Worm (Caenorhabditis elegans) whole organism, mixed stage, embryonic: ENCODE results near the gene H12D21.11.

ENCODE experiments used
- M03D4.4 ChIP-seq: sonication (generic microtip); optimal IDR thresholded peaks from 2 replicates; lab custom pipeline; 2017; ENCODE audit warnings: mild to moderate bottlenecking, missing genetic modification characterization, missing compliant biosample characterization
- bed-3 ChIP-seq: fragments of 200-800 bp; sonication (Bioruptor generic); optimal IDR thresholded peaks from 3 replicates; lab custom pipeline; 2018; ENCODE audit warnings: mild to moderate bottlenecking, missing genetic modification characterization, moderate library complexity, missing compliant biosample characterization
- blmp-1 ChIP-seq: fragments of 150-350 bp; optimal IDR thresholded peaks from 2 replicates; lab custom pipeline; 2014; ENCODE audit warnings: missing biosample characterization, missing genetic modification characterization
- ceh-39 ChIP-seq: fragments of 150-350 bp; optimal IDR thresholded peaks from 2 replicates; lab custom pipeline; 2014; ENCODE audit warnings: missing biosample characterization, missing genetic modification characterization
- ceh-43 ChIP-seq: fragments of 200-800 bp; sonication (Bioruptor generic); optimal IDR thresholded peaks from 2 replicates; lab custom pipeline; 2018; ENCODE audit warnings: mild to moderate bottlenecking, missing genetic modification characterization, moderate library complexity, missing compliant biosample characterization
- ceh-83 ChIP-seq: fragments of 200-800 bp; sonication (Bioruptor generic); optimal IDR thresholded peaks from 2 replicates; lab custom pipeline; 2018; ENCODE audit warnings: mild to moderate bottlenecking, missing genetic modification characterization, missing compliant biosample characterization
- ces-1 ChIP-seq: fragments of 150-350 bp; optimal IDR thresholded peaks from 2 replicates; lab custom pipeline; 2014; ENCODE audit warnings: missing biosample characterization, missing genetic modification reagents, missing genetic modification characterization
- cnd-1 ChIP-seq: fragments of 200-800 bp; sonication (Bioruptor generic); optimal IDR thresholded peaks from 2 replicates; lab custom pipeline; 2018; ENCODE audit warnings: mild to moderate bottlenecking, missing genetic modification characterization, missing compliant biosample characterization
- drap-1 ChIP-seq: fragments of 200-800 bp; sonication (Bioruptor generic); optimal IDR thresholded peaks from 3 replicates; lab custom pipeline; 2018; ENCODE audit warnings: mild to moderate bottlenecking, missing genetic modification characterization, missing compliant biosample characterization
- elt-1 ChIP-seq: sonication (generic microtip); optimal IDR thresholded peaks from 2 replicates; lab custom pipeline; 2017; ENCODE audit warnings: missing genetic modification characterization, mild to moderate bottlenecking, missing compliant biosample characterization, antibody characterized with exemption, moderate library complexity, borderline replicate concordance; ENCODE audit not compliant: insufficient read depth
- elt-3 ChIP-seq: fragments of 150-350 bp; optimal IDR thresholded peaks from 2 replicates; lab custom pipeline; 2014; ENCODE audit warnings: missing biosample characterization, missing genetic modification characterization
- flh-1 ChIP-seq: fragments of 200-800 bp; sonication (Bioruptor generic); optimal IDR thresholded peaks from 2 replicates; lab custom pipeline; 2018; ENCODE audit warnings: mild to moderate bottlenecking, missing genetic modification characterization, moderate library complexity, missing compliant biosample characterization
- ham-2 ChIP-seq: fragments of 200-800 bp; sonication (Bioruptor generic); optimal IDR thresholded peaks from 2 replicates; lab custom pipeline; 2018; ENCODE audit warnings: mild to moderate bottlenecking, missing genetic modification characterization, missing compliant biosample characterization
- hlh-1 ChIP-seq: fragments of 150-350 bp; optimal IDR thresholded peaks from 2 replicates; lab custom pipeline; 2014; ENCODE audit warnings: missing biosample characterization, missing genetic modification reagents, missing genetic modification characterization
- lin-32 ChIP-seq: fragments of 200-800 bp; sonication (Bioruptor generic); optimal IDR thresholded peaks from 2 replicates; lab custom pipeline; 2018; ENCODE audit warnings: mild to moderate bottlenecking, missing genetic modification characterization, missing compliant biosample characterization
- lsy-2 ChIP-seq: fragments of 150-350 bp; optimal IDR thresholded peaks from 2 replicates; lab custom pipeline; 2014; ENCODE audit warnings: missing biosample characterization, missing genetic modification characterization
- mab-5 ChIP-seq: fragments of 150-350 bp; optimal IDR thresholded peaks from 2 replicates; lab custom pipeline; 2014; ENCODE audit warnings: missing biosample characterization, missing genetic modification characterization
- mep-1 ChIP-seq: fragments of 150-350 bp; optimal IDR thresholded peaks from 2 replicates; lab custom pipeline; 2017; ENCODE audit warnings: missing biosample characterization, missing genetic modification reagents, missing genetic modification characterization, inconsistent platforms
- mls-2 ChIP-seq: sonication (generic microtip); optimal IDR thresholded peaks from 2 replicates; lab custom pipeline; 2016; ENCODE audit warnings: mild to moderate bottlenecking, missing genetic modification characterization, moderate library complexity, missing compliant biosample characterization
- nhr-12 ChIP-seq: fragments of 150-350 bp; optimal IDR thresholded peaks from 2 replicates; lab custom pipeline; 2014; ENCODE audit warnings: missing biosample characterization, missing genetic modification characterization
- nhr-2 ChIP-seq: fragments of 150-350 bp; optimal IDR thresholded peaks from 2 replicates; lab custom pipeline; 2014; ENCODE audit warnings: missing biosample characterization, missing genetic modification characterization
- nhr-237 ChIP-seq: fragments of 150-350 bp; optimal IDR thresholded peaks from 2 replicates; lab custom pipeline; 2014; ENCODE audit warnings: missing biosample characterization, missing genetic modification characterization
- nhr-28 ChIP-seq: fragments of 150-350 bp; optimal IDR thresholded peaks from 2 replicates; lab custom pipeline; 2014; ENCODE audit warnings: missing biosample characterization, missing genetic modification characterization
- nhr-76 ChIP-seq: sonication (generic microtip); optimal IDR thresholded peaks from 2 replicates; lab custom pipeline; 2017; ENCODE audit warnings: missing biosample characterization, missing genetic modification characterization
- pha-4 ChIP-seq: fragments of 150-350 bp; optimal IDR thresholded peaks from 2 replicates; lab custom pipeline; 2018; ENCODE audit warnings: missing biosample characterization, missing genetic modification reagents, missing genetic modification characterization
- sem-2 ChIP-seq: fragments of 200-800 bp; sonication (Bioruptor generic); optimal IDR thresholded peaks from 2 replicates; lab custom pipeline; 2018; ENCODE audit warnings: mild to moderate bottlenecking, missing genetic modification characterization, missing compliant biosample characterization
- snpc-4 ChIP-seq: fragments of 150-350 bp; optimal IDR thresholded peaks from 2 replicates; lab custom pipeline; 2014; ENCODE audit warnings: missing biosample characterization, missing genetic modification characterization
- sptf-1 ChIP-seq: sonication (generic microtip); optimal IDR thresholded peaks from 2 replicates; lab custom pipeline; 2017; ENCODE audit warnings: mild to moderate bottlenecking, missing genetic modification characterization, moderate library complexity, missing compliant biosample characterization
- tbx-8 ChIP-seq: fragments of 200-800 bp; sonication (Bioruptor generic); optimal IDR thresholded peaks from 2 replicates; lab custom pipeline; 2018; ENCODE audit warnings: mild to moderate bottlenecking, missing genetic modification characterization, moderate library complexity, missing compliant biosample characterization
- unc-120 ChIP-seq: sonication (generic microtip); optimal IDR thresholded peaks from 2 replicates; lab custom pipeline; 2017; ENCODE audit warnings: missing genetic modification characterization, missing compliant biosample characterization; ENCODE audit not compliant: poor library complexity, severe bottlenecking
- unc-62 ChIP-seq: fragments of 150-350 bp; optimal IDR thresholded peaks from 2 replicates; lab custom pipeline; 2014; ENCODE audit warnings: missing biosample characterization, missing genetic modification reagents, missing genetic modification characterization
- zip-8 ChIP-seq: fragments of 150-350 bp; optimal IDR thresholded peaks from 2 replicates; lab custom pipeline; 2014; ENCODE audit warnings: missing biosample characterization, missing genetic modification characterization
- ztf-11 ChIP-seq: fragments of 150-350 bp; optimal IDR thresholded peaks from 2 replicates; lab custom pipeline; 2014; ENCODE audit warnings: missing biosample characterization, missing genetic modification characterization

H12D21.11 gene

ce11 chrV:14943774-14944173 is 28.1 kb downstream of the H12D21.11 start:
- no peak for TF ChIP-seq drap-1 (GFP tag; lab: Kevin White, UChicago)
- TF ChIP-seq M03D4.4 (tag; lab: Kevin White, UChicago) = no peak
- no peak for TF ChIP-seq nhr-28
- no peak for TF ChIP-seq nhr-76 (tag; lab: Kevin White, UChicago)
- TF ChIP-seq ham-2 = no peak
- TF ChIP-seq nhr-237 (tag; lab: Kevin White, UChicago) = no peak
- TF ChIP-seq ceh-43 = no peak
- TF ChIP-seq flh-1 (GFP tag; lab: Kevin White, UChicago) = no peak
- no peak for TF ChIP-seq ceh-39 (tag; lab: Kevin White, UChicago)
- TF ChIP-seq elt-3 = no peak
- no peak for TF ChIP-seq mep-1 (tag; lab: Kevin White, UChicago)
- TF ChIP-seq hlh-1 (tag; lab: Kevin White, UChicago) = no peak

ce11 chrV:14945124-14945523 is 29.4 kb downstream of the H12D21.11 start:
- TF ChIP-seq bed-3 (GFP tag; lab: Kevin White, UChicago) (no peak), mab-5 (tag; lab: Kevin White, UChicago) (no peak), blmp-1 (tag; lab: Kevin White, UChicago) (no peak), ceh-43 (no peak), snpc-4 (no peak), ceh-83 (GFP tag; lab: Kevin White, UChicago) (no peak), M03D4.4 (tag; lab: Kevin White, UChicago) (no peak), unc-62 (GFP tag; lab: Kevin White, UChicago) (no peak), nhr-2 (tag; lab: Kevin White, UChicago) (no peak), mls-2 (tag; lab: Kevin White, UChicago) (no peak), cnd-1 (tag; lab: Kevin White, UChicago) (no peak), zip-8 (tag; lab: Kevin White, UChicago) (no peak), drap-1 (GFP tag; lab: Kevin White, UChicago) (no peak), mep-1 (tag; lab: Kevin White, UChicago) (no peak), elt-3 (no peak), unc-120 (tag; lab: Kevin White, UChicago) (no peak), nhr-28 (no peak), hlh-1 (tag; lab: Kevin White, UChicago) (no peak), tbx-8 (GFP tag; lab: Kevin White, UChicago) (no peak)

ce11 chrV:14945697-14946096 is 30.0 kb downstream of the H12D21.11 start, which contains the start of gene C30G7.3:
Gene C30G7.3, minus strand, starts transcription at chrV:14945704.
- TF ChIP-seq blmp-1 (tag; lab: Kevin White, UChicago) = no peak
- no peak for TF ChIP-seq unc-62 (GFP tag; lab: Kevin White, UChicago)
- no peak for TF ChIP-seq mep-1 (tag; lab: Kevin White, UChicago)
- no peak for TF ChIP-seq lin-32 (GFP tag; lab: Kevin White, UChicago)
- TF ChIP-seq pha-4 = no peak
- TF ChIP-seq flh-1 (GFP tag; lab: Kevin White, UChicago) = no peak
- TF ChIP-seq sem-2 (GFP tag; lab: Kevin White, UChicago) = no peak
- no peak for TF ChIP-seq snpc-4
- TF ChIP-seq cnd-1 (tag; lab: Kevin White, UChicago) = no peak
- no peak for TF ChIP-seq unc-120 (tag; lab: Kevin White, UChicago)
- TF ChIP-seq ceh-39 (tag; lab: Kevin White, UChicago) = no peak
- TF ChIP-seq elt-1 (tag; lab: Kevin White, UChicago) = no peak
- no peak for TF ChIP-seq hlh-1 (tag; lab: Kevin White, UChicago)
- no peak for TF ChIP-seq nhr-28

ce11 chrV:14947022-14947421 is 31.3 kb downstream of the H12D21.11 start, which contains the start of gene C30G7.4:
Gene C30G7.4, minus strand, starts transcription at chrV:14947122.
- TF ChIP-seq lsy-2 (no peak), lin-32 (GFP tag; lab: Kevin White, UChicago) (no peak)

ce11 chrV:14948566-14948965 is 32.9 kb downstream of the H12D21.11 start:
- TF ChIP-seq ceh-39 (tag; lab: Kevin White, UChicago) (no peak), mls-2 (tag; lab: Kevin White, UChicago) (no peak), nhr-12 (tag; lab: Kevin White, UChicago) (no peak), zip-8 (tag; lab: Kevin White, UChicago) (no peak), sptf-1 (tag; lab: Kevin White, UChicago) (no peak), ces-1 (no peak), nhr-76 (tag; lab: Kevin White, UChicago) (no peak), M03D4.4 (tag; lab: Kevin White, UChicago) (no peak), sem-2 (GFP tag; lab: Kevin White, UChicago) (no peak), hlh-1 (tag; lab: Kevin White, UChicago) (no peak), pha-4 (no peak), nhr-28 (no peak), mep-1 (tag; lab: Kevin White, UChicago) (no peak), nhr-2 (tag; lab: Kevin White, UChicago) (no peak), lsy-2 (no peak), elt-1 (tag; lab: Kevin White, UChicago) (no peak), snpc-4 (no peak), ztf-11 (no peak), drap-1 (GFP tag; lab: Kevin White, UChicago) (no peak), elt-3 (no peak)
